Fruit fly (Drosophila melanogaster) Kc167 (cell line): ENCODE results near the gene CG7912.

Experiments used
- Myc ChIP-seq: fragments of >200 bp; optimal IDR thresholded peaks from 2 replicates; lab custom pipeline; 2017; ENCODE audit warnings: missing external identifiers
- Sin3A ChIP-seq: fragments of >200 bp; optimal IDR thresholded peaks from 2 replicates; lab custom pipeline; 2018; ENCODE audit warnings: missing external identifiers
- h ChIP-seq: fragments of >200 bp; optimal IDR thresholded peaks from 3 replicates; lab custom pipeline; 2018; ENCODE audit warnings: missing external identifiers
- insv ChIP-seq: fragments of >200 bp; optimal IDR thresholded peaks from 3 replicates; lab custom pipeline; 2018; ENCODE audit warnings: missing external identifiers
- psq ChIP-seq: fragments of >200 bp; optimal IDR thresholded peaks from 2 replicates; lab custom pipeline; 2017; ENCODE audit warnings: missing external identifiers

- TF ChIP-seq Myc (lab: Kevin White, UChicago) (no peak), insv (no peak), h (lab: Kevin White, UChicago) (no peak), psq (lab: Kevin White, UChicago) (no peak), Sin3A (lab: Kevin White, UChicago) (no peak)
These were observed 11.3 kb downstream of the CG7912 start, which contains the start of the genes CG15525 and CG11504 for dm6 chr3R:29997607-29998236.
